Fruit fly (Drosophila melanogaster) whole organism, prepupa: ENCODE data around the gene rho-4.
A peak's percentile ranks its signal among the peaks of the same experiment; 100 is the strongest.

Experiments used
- Blimp-1 ChIP-seq: fragments of 200-800 bp; sonication (Bioruptor generic); optimal IDR thresholded peaks from 3 replicates; lab custom pipeline; 2017; ENCODE audit warnings: missing biosample characterization, missing genetic modification characterization, mild to moderate bottlenecking, moderate library complexity, missing genetic modification reagents
- CG10669 ChIP-seq: fragments of 200-800 bp; sonication (Bioruptor generic); optimal IDR thresholded peaks from 3 replicates; lab custom pipeline; 2018; ENCODE audit warnings: missing biosample characterization, mild to moderate bottlenecking, missing genetic modification characterization, moderate library complexity
- CG11294 ChIP-seq: fragments of 200-800 bp; sonication (Bioruptor generic); IDR thresholded peaks from 2 replicates; pipeline ENCODE4 v1.3.6; 2022; ENCODE audit warnings: missing biosample characterization, missing genetic modification characterization
- CG11902 ChIP-seq: fragments of 200-800 bp; sonication (Bioruptor generic); optimal IDR thresholded peaks from 3 replicates; lab custom pipeline; 2016; ENCODE audit warnings: missing biosample characterization, missing genetic modification characterization
- CG15336 ChIP-seq: fragments of 200-800 bp; sonication (Bioruptor generic); IDR thresholded peaks from 2 replicates; pipeline ENCODE4 v1.3.6; 2022; ENCODE audit warnings: missing biosample characterization, missing genetic modification characterization
- CG1621 ChIP-seq: fragments of 200-800 bp; sonication (Bioruptor generic); optimal IDR thresholded peaks from 3 replicates; lab custom pipeline; 2018; ENCODE audit warnings: missing biosample characterization, mild to moderate bottlenecking, missing genetic modification characterization
- CG16779 ChIP-seq: fragments of 200-800 bp; sonication (Bioruptor generic); optimal IDR thresholded peaks from 3 replicates; lab custom pipeline; 2017; ENCODE audit warnings: missing biosample characterization, mild to moderate bottlenecking, missing genetic modification characterization
- CG3032 ChIP-seq: fragments of 200-800 bp; optimal IDR thresholded peaks from 2 replicates; lab custom pipeline; 2019; ENCODE audit warnings: missing biosample characterization, mild to moderate bottlenecking, missing genetic modification characterization, moderate library complexity
- CG31627 ChIP-seq: fragments of 200-800 bp; sonication (Bioruptor generic); optimal IDR thresholded peaks from 3 replicates; lab custom pipeline; 2016; ENCODE audit warnings: missing biosample characterization, missing genetic modification characterization
- CG32006 ChIP-seq: fragments of 200-800 bp; sonication (Bioruptor generic); optimal IDR thresholded peaks from 3 replicates; lab custom pipeline; 2017; ENCODE audit warnings: missing biosample characterization, mild to moderate bottlenecking, missing genetic modification characterization
- CG34406 ChIP-seq: fragments of 200-800 bp; sonication (Bioruptor generic); optimal IDR thresholded peaks from 3 replicates; lab custom pipeline; 2016; ENCODE audit warnings: missing biosample characterization, missing genetic modification characterization
- CG3919 ChIP-seq: fragments of 200-800 bp; sonication (Bioruptor generic); optimal IDR thresholded peaks from 3 replicates; lab custom pipeline; 2016; ENCODE audit warnings: missing biosample characterization, missing genetic modification characterization
- CG4318 ChIP-seq: fragments of 200-800 bp; sonication (Bioruptor generic); optimal IDR thresholded peaks from 3 replicates; lab custom pipeline; 2017; ENCODE audit warnings: missing biosample characterization, mild to moderate bottlenecking, missing genetic modification characterization
- CG6276 ChIP-seq: fragments of 200-800 bp; sonication (Bioruptor generic); optimal IDR thresholded peaks from 2 replicates; lab custom pipeline; 2017; ENCODE audit warnings: missing biosample characterization, mild to moderate bottlenecking, missing genetic modification characterization
- CG6808 ChIP-seq: fragments of 200-800 bp; sonication (Bioruptor generic); optimal IDR thresholded peaks from 3 replicates; lab custom pipeline; 2017; ENCODE audit warnings: missing biosample characterization, missing genetic modification characterization, mild to moderate bottlenecking, moderate library complexity, missing genetic modification reagents
- CG6854 ChIP-seq: fragments of 200-800 bp; sonication (Bioruptor generic); optimal IDR thresholded peaks from 2 replicates; lab custom pipeline; 2017; ENCODE audit warnings: missing biosample characterization, mild to moderate bottlenecking, missing genetic modification characterization
- CG7368 ChIP-seq: fragments of 200-800 bp; sonication (Bioruptor generic); optimal IDR thresholded peaks from 3 replicates; lab custom pipeline; 2016; ENCODE audit warnings: missing biosample characterization, missing genetic modification characterization
- CG8119 ChIP-seq: fragments of 200-800 bp; sonication (Bioruptor generic); IDR thresholded peaks from 3 replicates; pipeline ENCODE4 v1.3.6; 2022; ENCODE audit warnings: missing biosample characterization, missing genetic modification characterization
- CG8319 ChIP-seq: fragments of 200-800 bp; sonication (Bioruptor generic); optimal IDR thresholded peaks from 3 replicates; lab custom pipeline; 2016; ENCODE audit warnings: missing biosample characterization, missing genetic modification characterization
- Eip75B ChIP-seq: fragments of 200-800 bp; sonication (Bioruptor generic); optimal IDR thresholded peaks from 3 replicates; lab custom pipeline; 2016; ENCODE audit warnings: missing biosample characterization, missing genetic modification characterization
- Eip93F ChIP-seq: fragments of 200-800 bp; sonication (Bioruptor generic); optimal IDR thresholded peaks from 2 replicates; lab custom pipeline; 2016; ENCODE audit warnings: missing biosample characterization, mild to moderate bottlenecking, missing genetic modification characterization
- Gug ChIP-seq: fragments of 200-800 bp; sonication (Bioruptor generic); IDR thresholded peaks from 2 replicates; pipeline ENCODE4 v1.3.6; 2022; ENCODE audit warnings: missing biosample characterization, missing genetic modification characterization
- Hr39 ChIP-seq: fragments of 200-800 bp; sonication (Bioruptor generic); optimal IDR thresholded peaks from 2 replicates; lab custom pipeline; 2016; ENCODE audit warnings: missing biosample characterization, missing genetic modification characterization
- Hr4 ChIP-seq: fragments of 200-800 bp; sonication (Bioruptor generic); optimal IDR thresholded peaks from 3 replicates; lab custom pipeline; 2016; ENCODE audit warnings: missing biosample characterization, missing genetic modification characterization
- Met ChIP-seq: fragments of 200-800 bp; sonication (Bioruptor generic); optimal IDR thresholded peaks from 3 replicates; lab custom pipeline; 2016; ENCODE audit warnings: missing biosample characterization, missing genetic modification characterization
- OdsH ChIP-seq: fragments of 200-800 bp; sonication (Bioruptor generic); optimal IDR thresholded peaks from 3 replicates; lab custom pipeline; 2016; ENCODE audit warnings: missing biosample characterization, missing genetic modification characterization
- Smox ChIP-seq: fragments of 200-800 bp; sonication (Bioruptor generic); optimal IDR thresholded peaks from 3 replicates; lab custom pipeline; 2016; ENCODE audit warnings: missing biosample characterization, missing genetic modification characterization
- Sox102F ChIP-seq: fragments of 200-800 bp; sonication (Bioruptor generic); optimal IDR thresholded peaks from 2 replicates; lab custom pipeline; 2016; ENCODE audit warnings: missing biosample characterization, mild to moderate bottlenecking, missing genetic modification characterization
- Sox14 ChIP-seq: fragments of 200-800 bp; sonication (Bioruptor generic); optimal IDR thresholded peaks from 3 replicates; lab custom pipeline; 2016; ENCODE audit warnings: missing biosample characterization, missing genetic modification characterization
- Sox15 ChIP-seq: fragments of 200-800 bp; sonication (Bioruptor generic); optimal IDR thresholded peaks from 3 replicates; lab custom pipeline; 2016; ENCODE audit warnings: missing biosample characterization, missing genetic modification characterization
- achi ChIP-seq: fragments of 200-800 bp; sonication (Bioruptor generic); optimal IDR thresholded peaks from 3 replicates; lab custom pipeline; 2016; ENCODE audit warnings: missing biosample characterization, missing genetic modification characterization
- acj6 ChIP-seq: fragments of 200-800 bp; sonication (Bioruptor generic); optimal IDR thresholded peaks from 3 replicates; lab custom pipeline; 2016; ENCODE audit warnings: missing biosample characterization, missing genetic modification characterization
- cyc ChIP-seq: fragments of 200-800 bp; sonication (Bioruptor generic); optimal IDR thresholded peaks from 3 replicates; lab custom pipeline; 2016; ENCODE audit warnings: missing biosample characterization, missing genetic modification characterization
- dac ChIP-seq: fragments of 200-800 bp; sonication (Bioruptor generic); optimal IDR thresholded peaks from 2 replicates; lab custom pipeline; 2017; ENCODE audit warnings: missing biosample characterization, mild to moderate bottlenecking, missing genetic modification characterization
- dsx ChIP-seq: fragments of 200-800 bp; optimal IDR thresholded peaks from 3 replicates; lab custom pipeline; 2019; ENCODE audit warnings: missing biosample characterization, mild to moderate bottlenecking, missing genetic modification characterization, moderate library complexity; ENCODE audit not compliant: poor library complexity, severe bottlenecking
- eg ChIP-seq: fragments of 200-800 bp; sonication (Bioruptor generic); IDR thresholded peaks from 3 replicates; pipeline ENCODE4 v1.3.6; 2022; ENCODE audit warnings: missing biosample characterization, missing genetic modification characterization
- esn ChIP-seq: fragments of 200-800 bp; sonication (Bioruptor generic); optimal IDR thresholded peaks from 2 replicates; lab custom pipeline; 2016; ENCODE audit warnings: missing biosample characterization, mild to moderate bottlenecking, missing genetic modification characterization, moderate library complexity
- fd59A ChIP-seq: fragments of 200-800 bp; sonication (Bioruptor generic); optimal IDR thresholded peaks from 2 replicates; lab custom pipeline; 2017; ENCODE audit warnings: missing biosample characterization, mild to moderate bottlenecking, missing genetic modification characterization, missing genetic modification reagents
- fd85E ChIP-seq: fragments of 200-800 bp; sonication (Bioruptor generic); optimal IDR thresholded peaks from 3 replicates; lab custom pipeline; 2016; ENCODE audit warnings: missing biosample characterization, missing genetic modification characterization
- fkh ChIP-seq: fragments of 200-800 bp; sonication (Bioruptor generic); optimal IDR thresholded peaks from 3 replicates; lab custom pipeline; 2017; ENCODE audit warnings: missing biosample characterization, mild to moderate bottlenecking, missing genetic modification characterization, moderate library complexity
- lz ChIP-seq: fragments of 200-800 bp; sonication (Bioruptor generic); optimal IDR thresholded peaks from 3 replicates; lab custom pipeline; 2016; ENCODE audit warnings: missing biosample characterization, missing genetic modification characterization
- net ChIP-seq: fragments of 200-800 bp; sonication (Bioruptor generic); optimal IDR thresholded peaks from 3 replicates; lab custom pipeline; 2016; ENCODE audit warnings: missing biosample characterization, missing genetic modification characterization
- pdm3 ChIP-seq: fragments of 200-800 bp; sonication (Bioruptor generic); optimal IDR thresholded peaks from 3 replicates; lab custom pipeline; 2016; ENCODE audit warnings: missing biosample characterization, missing genetic modification characterization
- spab ChIP-seq: fragments of 200-800 bp; sonication (Bioruptor generic); optimal IDR thresholded peaks from 2 replicates; lab custom pipeline; 2017; ENCODE audit warnings: missing biosample characterization, mild to moderate bottlenecking, missing genetic modification characterization, missing genetic modification reagents
- ss ChIP-seq, 2 experiments: fragments of 200-800 bp; sonication (Bioruptor generic); optimal IDR thresholded peaks; 2 replicates in 1 of 2; 3 replicates in 1 of 2; lab custom pipeline; 2017 to 2018; ENCODE audit warnings: mild to moderate bottlenecking in 2 of 2, missing biosample characterization in 2 of 2, missing genetic modification characterization in 2 of 2, moderate library complexity in 1 of 2
- svp ChIP-seq: fragments of 200-800 bp; sonication (Bioruptor generic); peaks from one replicate; lab custom pipeline; 2016; ENCODE audit warnings: missing biosample characterization, missing genetic modification characterization
- topi ChIP-seq: fragments of 200-800 bp; sonication (Bioruptor generic); optimal IDR thresholded peaks from 3 replicates; lab custom pipeline; 2016; ENCODE audit warnings: missing biosample characterization, missing genetic modification characterization
- vri ChIP-seq: fragments of 200-800 bp; sonication (Bioruptor generic); optimal IDR thresholded peaks from 3 replicates; lab custom pipeline; 2016; ENCODE audit warnings: missing biosample characterization, mild to moderate bottlenecking, missing genetic modification characterization

Gene rho-4

DNA sequence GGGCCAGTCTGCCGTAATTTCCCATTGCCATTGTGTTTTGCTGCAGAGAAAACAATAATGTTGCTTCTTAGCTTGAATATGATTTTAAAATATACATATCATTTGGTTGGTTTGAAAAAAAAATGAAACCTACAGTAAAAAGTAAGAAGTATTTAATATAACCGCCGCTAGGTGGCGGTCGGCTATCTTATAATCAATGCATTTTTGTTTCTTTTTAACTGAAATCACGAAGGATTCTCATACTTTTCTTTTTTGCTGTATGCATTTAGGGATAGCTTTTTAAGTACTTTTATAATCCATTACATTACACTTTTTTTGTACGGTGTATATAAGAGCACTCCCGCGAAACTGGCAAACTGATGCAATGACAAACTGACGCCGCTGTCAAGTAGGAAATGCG is 51.8 kb downstream of the rho-4 start (continued):
- TF ChIP-seq spab (GFP tag; lab: Kevin White, UChicago) (no peak), CG16779 (tag; lab: Kevin White, UChicago) (no peak), acj6 (GFP tag; lab: Kevin White, UChicago) (peak; percentile 14), cyc (GFP tag; lab: Kevin White, UChicago) (no peak), OdsH (peak; percentile 24), dsx (GFP tag; lab: Kevin White, UChicago) (no peak), CG3032 (peak; percentile 12), topi (peak; percentile 6), CG32006 (GFP tag; lab: Kevin White, UChicago) (peak; percentile 59), achi (GFP tag; lab: Kevin White, UChicago) (peak; percentile 9), CG4318 (GFP tag; lab: Kevin White, UChicago) (no peak), CG3919 (GFP tag; lab: Kevin White, UChicago) (peak; percentile 5), CG11294 (no peak), fd59A (GFP tag; lab: Kevin White, UChicago) (no peak)

DNA sequence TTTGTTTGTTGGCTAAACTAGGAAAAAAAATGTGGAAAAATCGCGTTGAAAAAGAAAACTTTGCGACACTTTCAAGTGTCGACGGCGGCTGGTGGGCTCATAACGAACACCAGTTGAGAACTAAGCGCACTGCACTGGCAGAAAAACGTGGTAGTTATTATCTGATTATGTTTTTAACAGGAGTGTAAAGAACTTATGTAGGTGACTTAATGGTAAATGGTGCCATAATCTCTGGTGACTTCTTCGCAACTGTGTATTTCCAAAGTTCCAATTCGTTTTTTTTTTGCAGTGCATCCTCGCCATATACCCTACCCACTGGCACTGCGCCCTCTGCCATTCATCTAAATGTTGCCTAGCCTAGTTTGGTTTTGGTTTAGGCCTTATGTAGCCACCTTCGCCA is 53.4 kb downstream of the rho-4 start:
- peak; percentile 50 for TF ChIP-seq Met (GFP tag; lab: Kevin White, UChicago)
- TF ChIP-seq lz (GFP tag; lab: Kevin White, UChicago): no peak
- peak; percentile 78 for TF ChIP-seq Hr4
- no peak for TF ChIP-seq vri (GFP tag; lab: Kevin White, UChicago)
- no peak for TF ChIP-seq spab (GFP tag; lab: Kevin White, UChicago)
- no peak for TF ChIP-seq Blimp-1
- no peak for TF ChIP-seq Sox102F (GFP tag; lab: Kevin White, UChicago)
- no peak for TF ChIP-seq Eip93F (GFP tag; lab: Kevin White, UChicago)
- TF ChIP-seq CG10669 (GFP tag; lab: Kevin White, UChicago): peak; percentile 9
- TF ChIP-seq CG16779 (tag; lab: Kevin White, UChicago): no peak
- TF ChIP-seq svp (GFP tag; lab: Kevin White, UChicago): peak; percentile 8
- TF ChIP-seq cyc (GFP tag; lab: Kevin White, UChicago): no peak
- no peak for TF ChIP-seq CG6854
- no peak for TF ChIP-seq ss (GFP tag; optimal IDR thresholded peaks at IDR 0.05; lab: Kevin White, UChicago)
- no peak for TF ChIP-seq CG31627 (GFP tag; lab: Kevin White, UChicago)
- TF ChIP-seq Sox15 (GFP tag; lab: Kevin White, UChicago): no peak
- no peak for TF ChIP-seq CG34406 (GFP tag; lab: Kevin White, UChicago)
- TF ChIP-seq Sox14 (GFP tag; lab: Kevin White, UChicago): peak; percentile 0
- peak; percentile 5 for TF ChIP-seq Eip75B (GFP tag; lab: Kevin White, UChicago)
- TF ChIP-seq CG11902: no peak
- no peak for TF ChIP-seq CG6808 (GFP tag; lab: Kevin White, UChicago)
- TF ChIP-seq Hr39 (GFP tag; lab: Kevin White, UChicago): no peak
- TF ChIP-seq dsx (GFP tag; lab: Kevin White, UChicago): no peak
- TF ChIP-seq CG3032: no peak
- TF ChIP-seq achi (GFP tag; lab: Kevin White, UChicago): peak; percentile 48
- peak; percentile 84 for TF ChIP-seq CG15336 (GFP tag; lab: Robert Waterston, UW)
- peak; percentile 39 for TF ChIP-seq net (GFP tag; lab: Kevin White, UChicago)
- TF ChIP-seq CG3919 (GFP tag; lab: Kevin White, UChicago): peak; percentile 39
- TF ChIP-seq CG6276 (GFP tag; lab: Kevin White, UChicago): peak; percentile 69
- peak; percentile 70 for TF ChIP-seq Gug (GFP tag; lab: Robert Waterston, UW)
- TF ChIP-seq CG32006 (GFP tag; lab: Kevin White, UChicago): peak; percentile 81
- TF ChIP-seq dac (GFP tag; lab: Kevin White, UChicago): peak; percentile 69
- peak; percentile 37 for TF ChIP-seq pdm3 (GFP tag; lab: Kevin White, UChicago)
- TF ChIP-seq acj6 (GFP tag; lab: Kevin White, UChicago): peak; percentile 35
- TF ChIP-seq esn (GFP tag; lab: Kevin White, UChicago): no peak
- TF ChIP-seq Smox (GFP tag; lab: Kevin White, UChicago): no peak
- peak; percentile 33; the same call in 1 of the 2 replicates for TF ChIP-seq CG11294
- no peak for TF ChIP-seq CG8319
- TF ChIP-seq CG1621 (tag; lab: Kevin White, UChicago): no peak
- no peak for TF ChIP-seq CG7368
- TF ChIP-seq fd85E (GFP tag; lab: Kevin White, UChicago): no peak
- TF ChIP-seq CG8119 (GFP tag; lab: Robert Waterston, UW): peak; percentile 85
- TF ChIP-seq fkh (GFP tag; lab: Kevin White, UChicago): no peak
- peak; percentile 70 for TF ChIP-seq CG4318 (GFP tag; lab: Kevin White, UChicago)
- TF ChIP-seq eg: peak; percentile 76
